Worm (Caenorhabditis elegans): ENCODE measurements around the gene fipr-20.
"Not testable (repeated sequence)": the region's sequence is repeated elsewhere in the genome, so short reads cannot be mapped to it uniquely, and the experiment has no call there.

Gene fipr-20

DNA sequence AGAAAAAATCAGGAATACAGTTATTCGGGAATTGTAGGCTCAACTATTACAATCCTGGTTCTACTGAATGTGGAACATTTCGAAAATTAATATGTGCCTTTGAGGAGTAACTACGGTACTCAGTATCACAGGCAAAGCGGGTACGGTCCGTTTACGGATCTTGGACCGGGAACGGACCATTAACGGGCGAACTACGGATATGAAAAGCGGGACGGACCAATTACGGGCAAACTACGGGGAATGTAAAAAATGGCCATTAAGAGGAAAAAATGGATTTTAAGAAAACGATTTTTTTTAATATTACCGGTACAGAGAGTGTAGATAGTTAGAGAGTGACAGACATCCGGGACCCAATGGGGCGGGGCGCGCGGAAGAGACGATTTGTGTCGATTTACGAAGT, 6.8 kb upstream of the fipr-20 start, which contains the start of gene H14A12.5:
H14A12.5 (minus strand) TSS at position 101 of the 400 bp plus-strand sequence.
- not testable (repeated sequence) for TF ChIP-seq K02D7.2 (tag; optimal IDR thresholded peaks at IDR 0.05); unc-3 (GFP tag; conservative IDR thresholded peaks at IDR 0.05); unc-3 (tag; optimal IDR thresholded peaks at IDR 0.05); T23F11.4 (GFP tag; optimal IDR thresholded peaks at IDR 0.05)

DNA sequence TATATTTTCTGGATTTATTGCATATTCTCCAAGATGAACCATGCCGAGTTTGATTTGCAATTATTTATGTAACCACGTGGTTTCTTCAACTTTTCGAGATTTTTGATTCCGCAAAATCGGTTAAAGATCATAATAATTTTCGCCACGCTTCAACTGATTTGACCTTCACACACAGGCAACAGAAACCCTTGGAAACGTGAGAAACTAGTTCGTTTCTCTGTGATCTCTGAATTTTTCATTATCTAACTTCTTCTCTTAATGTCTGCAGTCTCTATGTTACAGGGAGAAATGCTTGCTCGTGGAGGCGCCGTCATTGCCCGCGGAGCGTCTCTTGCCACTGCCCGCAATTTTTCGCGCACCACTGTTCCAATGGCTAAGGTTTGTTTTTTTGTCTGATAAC, 3.2 kb upstream of the fipr-20 start, which contains the start of gene fum-1:
fum-1 (plus strand) TSS at position 259 of the 400 bp plus-strand sequence.
- TF ChIP-seq hlh-30 (tag; optimal IDR thresholded peaks at IDR 0.05; ENCODE audit: insufficient read depth) (peak; percentile 9), ceh-18 (tag; optimal IDR thresholded peaks at IDR 0.05) (peak; percentile 12), nfya-1 (tag; optimal IDR thresholded peaks at IDR 0.05) (peak; percentile 31), rnt-1 (tag; optimal IDR thresholded peaks at IDR 0.05) (peak; percentile 14), ref-2 (tag; optimal IDR thresholded peaks at IDR 0.05) (no peak)

DNA sequence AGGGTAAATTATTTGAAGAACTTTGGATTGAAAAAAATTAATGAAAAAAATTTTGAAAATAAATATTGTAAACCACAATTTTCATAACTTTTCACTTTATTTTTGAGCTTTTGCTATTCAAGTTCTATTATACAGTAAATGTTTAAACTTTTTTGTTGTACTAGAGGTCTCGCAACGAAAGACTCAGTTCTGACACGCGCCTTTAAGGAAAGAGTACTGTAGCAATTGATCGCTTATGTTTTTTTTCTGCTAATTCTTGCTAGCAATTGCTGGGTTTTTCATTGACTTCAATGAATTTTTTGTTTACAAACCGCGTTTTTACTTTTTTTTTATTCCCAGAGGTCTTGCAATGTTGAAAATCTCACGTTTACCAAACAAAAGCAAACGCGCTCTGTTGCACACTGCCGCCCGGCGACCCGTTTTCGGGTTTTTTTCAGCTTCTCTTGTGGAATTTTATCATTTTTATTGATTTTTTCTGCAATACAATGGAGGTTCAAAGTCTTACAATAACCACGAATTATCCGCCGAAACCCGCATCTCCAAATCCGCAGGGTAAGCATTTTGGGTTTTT, 1.3 kb upstream of the fipr-20 start, which contains the start of gene H14A12.3:
H14A12.3 (plus strand) TSS at position 360 of the 571 bp plus-strand sequence.
- TF ChIP-seq ets-4 (tag; optimal IDR thresholded peaks at IDR 0.05) (no peak), unc-55 (GFP tag; optimal IDR thresholded peaks at IDR 0.05) (no peak), F13H6.1 (tag; optimal IDR thresholded peaks at IDR 0.05) (no peak), pqm-1 (tag; optimal IDR thresholded peaks at IDR 0.05) (no peak), ceh-9 (tag; optimal IDR thresholded peaks at IDR 0.05) (no peak), syd-9 (tag; optimal IDR thresholded peaks at IDR 0.05) (no peak), K09A11.1 (tag; optimal IDR thresholded peaks at IDR 0.05; ENCODE audit: insufficient read depth) (no peak), ceh-45 (GFP tag; IDR thresholded peaks at IDR 0.05) (no peak), rnt-1 (tag; optimal IDR thresholded peaks at IDR 0.05) (no peak), sox-2 (GFP tag; IDR thresholded peaks at IDR 0.05) (no peak), tbx-2 (tag; optimal IDR thresholded peaks at IDR 0.05) (no peak)

DNA sequence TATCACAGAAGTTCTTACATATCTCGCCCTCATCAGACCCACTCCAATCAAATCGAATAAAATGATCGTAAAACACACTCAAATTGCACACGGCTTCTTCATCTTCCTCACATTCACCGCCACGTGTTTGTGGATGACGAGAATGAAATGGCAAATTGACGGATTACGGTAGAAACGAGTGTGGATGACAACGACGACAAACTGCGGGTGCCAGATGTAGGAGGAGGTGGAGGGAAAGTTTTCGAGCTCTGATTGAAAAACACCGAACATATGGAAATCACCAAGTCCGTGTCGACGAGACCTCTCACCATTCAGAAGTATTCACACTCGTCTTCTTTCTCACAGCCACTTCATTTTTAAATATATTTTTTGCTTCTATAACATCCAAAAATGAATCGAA, 2.2 kb downstream of the fipr-20 start, which contains the start of gene mls-1:
mls-1 (plus strand) TSS at position 324 of the 400 bp plus-strand sequence.
- no peak for TF ChIP-seq mec-3 (tag; optimal IDR thresholded peaks at IDR 0.05; ENCODE audit: borderline replicate concordance)
- no peak for TF ChIP-seq dmd-4 (tag; optimal IDR thresholded peaks at IDR 0.05; ENCODE audit: borderline replicate concordance)
- peak; percentile 52 for TF ChIP-seq hlh-8 (tag; optimal IDR thresholded peaks at IDR 0.05)

DNA sequence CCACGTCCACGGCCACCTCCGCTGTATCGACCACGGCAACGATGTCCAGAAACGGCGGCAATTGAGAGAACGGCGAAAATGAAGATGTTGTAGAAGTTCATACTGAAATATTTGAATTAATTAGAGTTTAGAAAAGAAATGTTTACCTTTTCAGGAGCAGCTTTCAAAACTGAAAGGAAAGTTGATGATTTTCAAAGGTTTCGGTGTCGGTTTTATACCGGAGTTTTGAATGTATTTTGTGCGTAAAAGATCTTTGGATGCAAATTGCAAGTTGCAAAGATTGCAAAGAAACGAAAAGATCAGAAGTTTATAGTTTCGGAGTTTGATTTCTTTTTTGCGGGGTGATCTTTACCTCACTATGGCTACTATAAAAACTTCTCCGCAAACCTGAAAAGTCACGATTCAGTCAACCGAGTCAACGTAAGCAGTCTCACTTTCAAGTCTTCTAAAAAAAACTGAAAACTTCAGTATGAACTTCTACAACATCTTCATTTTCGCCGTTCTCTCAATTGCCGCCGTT, 3.3 kb downstream of the fipr-20 start, which contains the start of the genes fipr-19 and fipr-18:
fipr-19 (minus strand) TSS at position 101 of the 520 bp plus-strand sequence.
fipr-18 (plus strand) TSS at position 470 of the 520 bp plus-strand sequence.
- no peak for TF ChIP-seq ceh-24 (tag; optimal IDR thresholded peaks at IDR 0.05)
- no peak for TF ChIP-seq gmeb-2 (tag; optimal IDR thresholded peaks at IDR 0.05)
- no peak for TF ChIP-seq tbx-2 (tag; optimal IDR thresholded peaks at IDR 0.05)
- TF ChIP-seq ceh-9 (tag; optimal IDR thresholded peaks at IDR 0.05) = no peak
- no peak for TF ChIP-seq hlh-6 (tag; optimal IDR thresholded peaks at IDR 0.05)

DNA sequence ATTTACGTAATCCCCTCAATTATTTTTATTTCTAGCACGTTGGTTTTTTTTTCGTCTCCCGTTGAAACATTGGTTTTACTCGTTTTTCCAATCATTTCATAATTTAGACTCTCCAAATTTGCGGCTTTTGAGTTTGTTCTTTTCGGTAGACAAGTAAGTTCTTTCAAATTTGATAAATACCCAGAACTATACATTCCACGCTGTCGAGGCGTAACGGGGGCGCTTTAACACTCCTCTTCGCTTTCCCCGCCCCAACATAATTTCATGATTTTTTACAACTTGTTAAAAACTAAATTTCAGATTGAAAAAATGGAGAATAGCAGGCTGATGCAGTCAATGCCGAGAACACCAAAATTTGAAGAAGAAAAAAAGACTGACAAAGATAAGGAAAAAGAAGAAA, 5.6 kb downstream of the fipr-20 start, which contains the start of gene Y69F12A.1:
Y69F12A.1 (plus strand) TSS at position 301 of the 400 bp plus-strand sequence.
- TF ChIP-seq C08G9.2 (tag; optimal IDR thresholded peaks at IDR 0.05) (no peak), hlh-13 (GFP tag; optimal IDR thresholded peaks at IDR 0.05) (no peak), pha-4 (tag; optimal IDR thresholded peaks at IDR 0.05) (no peak), npax-4 (tag; optimal IDR thresholded peaks at IDR 0.05) (no peak), nhr-11 (tag; optimal IDR thresholded peaks at IDR 0.05) (no peak), odd-2 (tag; optimal IDR thresholded peaks at IDR 0.05) (no peak), nfya-1 (tag; optimal IDR thresholded peaks at IDR 0.05) (no peak), F13H6.1 (tag; optimal IDR thresholded peaks at IDR 0.05) (no peak), ets-4 (tag; optimal IDR thresholded peaks at IDR 0.05) (no peak), ceh-18 (tag; optimal IDR thresholded peaks at IDR 0.05) (no peak), ceh-48 (tag; optimal IDR thresholded peaks at IDR 0.05) (no peak), syd-9 (tag; optimal IDR thresholded peaks at IDR 0.05) (no peak), Y22D7AL.16 (tag; optimal IDR thresholded peaks at IDR 0.05) (no peak), ceh-22 (tag; optimal IDR thresholded peaks at IDR 0.05) (no peak), ceh-34 (tag; optimal IDR thresholded peaks at IDR 0.05) (no peak), ahr-1 (tag; optimal IDR thresholded peaks at IDR 0.05) (no peak), elt-2 (tag; optimal IDR thresholded peaks at IDR 0.05) (no peak), ceh-31 (tag; optimal IDR thresholded peaks at IDR 0.05) (no peak), unc-55 (GFP tag; optimal IDR thresholded peaks at IDR 0.05) (no peak)
